Fruit fly (Drosophila melanogaster): ENCODE data around the gene Dis3.

Gene Dis3

DNA sequence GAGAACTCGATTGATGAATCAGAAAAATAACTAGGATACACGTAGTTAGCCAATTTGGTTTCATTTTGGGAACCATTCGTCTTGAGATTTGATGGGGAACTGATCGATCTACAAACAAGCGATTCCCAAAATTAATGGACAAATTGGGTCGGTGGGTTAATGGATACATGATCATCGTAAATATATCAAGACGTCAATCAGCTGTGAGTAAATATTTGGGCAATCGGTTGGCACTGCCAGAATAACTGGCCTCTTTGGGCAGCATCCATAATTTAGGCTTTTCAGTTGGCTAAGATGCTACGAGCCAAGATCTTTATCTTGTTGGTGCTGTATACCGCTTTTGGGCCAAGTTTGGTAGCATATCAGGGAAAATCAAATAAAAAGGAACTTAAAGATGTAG lies 34.8 kb downstream of the Dis3 start, which contains the start of the genes CG42812 and CG33341:
Gene CG42812 (minus strand): TSS at position 101 of the 400 bp plus-strand sequence.
Gene CG33341 (plus strand): TSS at position 295 of the 400 bp plus-strand sequence.
- TF ChIP-seq CG1621 (tag; optimal IDR thresholded peaks at IDR 0.05) (no peak), svp (GFP tag) (peak; percentile 20), CG6808 (GFP tag; optimal IDR thresholded peaks at IDR 0.05) (no peak), CG3032 (tag; optimal IDR thresholded peaks at IDR 0.05) (no peak), CG11762 (GFP tag; optimal IDR thresholded peaks at IDR 0.05; ENCODE audit: insufficient read depth) (no peak)

DNA sequence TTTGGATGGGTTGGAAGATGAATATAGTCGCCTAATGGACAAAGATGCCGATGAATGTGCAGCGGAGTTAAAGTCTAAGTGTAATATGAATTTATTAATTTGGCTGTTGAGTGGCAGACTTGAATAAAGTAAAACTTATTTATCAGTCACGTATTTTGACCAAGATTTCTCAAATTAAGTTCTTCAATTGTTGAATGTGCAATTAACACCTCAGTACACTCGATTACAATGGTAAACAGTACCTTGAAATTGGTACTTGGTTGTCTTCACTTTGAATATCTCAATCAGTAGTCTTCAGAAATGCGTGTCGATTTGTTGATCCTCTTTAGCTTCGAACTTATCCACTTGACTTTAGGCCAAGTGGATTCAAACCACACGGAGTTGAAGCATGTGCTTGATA lies 36.0 kb downstream of the Dis3 start, which contains the start of gene CG13614:
Gene CG13614 (plus strand): TSS at position 301 of the 400 bp plus-strand sequence.
- TF ChIP-seq Gug (GFP tag; IDR thresholded peaks at IDR 0.05) (no peak), fkh (GFP tag; optimal IDR thresholded peaks at IDR 0.05) (no peak), CG10631 (GFP tag; optimal IDR thresholded peaks at IDR 0.05) (no peak), CG6276 (GFP tag; optimal IDR thresholded peaks at IDR 0.05) (no peak), net (GFP tag; optimal IDR thresholded peaks at IDR 0.05) (no peak), cyc (GFP tag; optimal IDR thresholded peaks at IDR 0.05) (no peak), svp (GFP tag) (no peak), CG10669 (GFP tag; optimal IDR thresholded peaks at IDR 0.05) (no peak), CG8632 (GFP tag; optimal IDR thresholded peaks at IDR 0.05) (no peak), Blimp-1 (GFP tag; optimal IDR thresholded peaks at IDR 0.05) (no peak)

DNA sequence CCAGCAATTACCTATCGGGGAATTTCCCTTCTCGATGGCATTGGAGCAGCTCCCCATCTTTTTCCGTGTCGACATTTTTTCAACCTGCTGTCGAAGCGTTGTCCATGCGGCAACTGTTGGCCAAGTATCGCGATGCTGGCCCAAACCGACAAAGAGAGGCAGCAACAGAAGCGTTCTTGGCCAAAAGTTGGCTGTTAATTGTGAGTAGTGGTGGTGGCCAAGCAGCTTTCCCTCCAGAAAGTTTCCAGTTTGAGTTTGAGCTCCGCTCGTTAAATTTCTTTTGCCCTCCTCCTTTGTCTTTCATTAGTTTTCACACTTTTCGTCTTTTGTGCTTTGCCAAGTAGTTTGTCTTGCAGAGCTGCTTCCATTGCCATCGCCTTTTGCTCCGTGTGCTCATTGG lies 39.4 kb downstream of the Dis3 start, which contains the start of gene CG17782:
Gene CG17782 (minus strand): TSS at position 101 of the 400 bp plus-strand sequence.
- TF ChIP-seq CG9139 (GFP tag; optimal IDR thresholded peaks at IDR 0.05) (no peak), CG34406 (GFP tag; optimal IDR thresholded peaks at IDR 0.05) (no peak), CG11902 (GFP tag; optimal IDR thresholded peaks at IDR 0.05) (no peak), CG8632 (GFP tag; optimal IDR thresholded peaks at IDR 0.05) (no peak), dac (GFP tag; optimal IDR thresholded peaks at IDR 0.05) (no peak), fd59A (GFP tag; optimal IDR thresholded peaks at IDR 0.05) (no peak), Hr38 (GFP tag; optimal IDR thresholded peaks at IDR 0.05) (no peak), fkh (GFP tag; optimal IDR thresholded peaks at IDR 0.05) (no peak), acj6 (GFP tag; optimal IDR thresholded peaks at IDR 0.05) (no peak), Blimp-1 (GFP tag; optimal IDR thresholded peaks at IDR 0.05) (no peak), Eip78C (GFP tag) (no peak), Eip93F (GFP tag; optimal IDR thresholded peaks at IDR 0.05) (no peak), Sox102F (GFP tag; optimal IDR thresholded peaks at IDR 0.05) (no peak), CG3032 (tag; optimal IDR thresholded peaks at IDR 0.05) (no peak), CG15336 (GFP tag; IDR thresholded peaks at IDR 0.05) (no peak), esn (GFP tag; optimal IDR thresholded peaks at IDR 0.05) (no peak), Eip75B (GFP tag; optimal IDR thresholded peaks at IDR 0.05) (no peak), Lpt (GFP tag; optimal IDR thresholded peaks at IDR 0.05) (no peak), Met (GFP tag; optimal IDR thresholded peaks at IDR 0.05) (no peak)

DNA sequence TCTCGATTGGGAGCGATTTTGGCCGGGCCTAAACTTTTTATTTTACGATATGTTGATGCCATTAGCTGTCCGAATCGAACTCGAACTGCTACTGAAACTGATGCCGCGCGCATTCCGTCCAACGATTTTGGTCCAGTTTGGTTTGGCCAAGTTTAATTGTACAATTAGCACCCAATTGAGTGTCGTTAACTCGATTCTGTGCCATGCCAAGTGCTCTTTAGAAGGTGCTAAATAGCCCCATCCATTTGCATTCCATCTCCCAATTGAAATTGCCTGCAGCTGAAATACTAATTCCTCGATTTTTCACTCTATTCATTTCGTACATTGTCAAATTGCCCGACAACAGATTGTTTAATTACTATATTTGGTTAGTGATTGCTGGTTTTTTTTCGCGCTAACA lies 42.3 kb downstream of the Dis3 start, which contains the start of gene CG17781:
Gene CG17781 (minus strand): TSS at position 101 of the 400 bp plus-strand sequence.
- TF ChIP-seq CG7368 (GFP tag; optimal IDR thresholded peaks at IDR 0.05) (no peak), achi (GFP tag; optimal IDR thresholded peaks at IDR 0.05) (no peak), CG6276 (GFP tag; optimal IDR thresholded peaks at IDR 0.05) (no peak), CG6854 (GFP tag; optimal IDR thresholded peaks at IDR 0.05) (no peak), fd59A (GFP tag; optimal IDR thresholded peaks at IDR 0.05) (no peak), CG8319 (GFP tag; optimal IDR thresholded peaks at IDR 0.05) (no peak), Hr38 (GFP tag; optimal IDR thresholded peaks at IDR 0.05) (no peak), CG34406 (GFP tag; optimal IDR thresholded peaks at IDR 0.05) (no peak), CG6792 (GFP tag; optimal IDR thresholded peaks at IDR 0.05) (no peak), OdsH (GFP tag; optimal IDR thresholded peaks at IDR 0.05) (no peak), lz (GFP tag; optimal IDR thresholded peaks at IDR 0.05) (no peak), ss (GFP tag; optimal IDR thresholded peaks at IDR 0.05) (no peak), cyc (GFP tag; optimal IDR thresholded peaks at IDR 0.05) (no peak), CG6163 (GFP tag; IDR thresholded peaks at IDR 0.05) (no peak), CG1621 (tag; optimal IDR thresholded peaks at IDR 0.05) (no peak)
